Worm (Caenorhabditis elegans) whole organism, young adult: ENCODE results near the gene F21D12.2.

Source experiments
- B0019.2 ChIP-seq: fragments of 200-800 bp; sonication (Bioruptor generic); conservative IDR thresholded peaks from 2 replicates; pipeline ENCODE4 v1.3.6; 2022; ENCODE audit warnings: missing genetic modification reagents, missing genetic modification characterization, missing compliant biosample characterization
- B0035.1 ChIP-seq: sonication (generic microtip); optimal IDR thresholded peaks from 2 replicates; lab custom pipeline; 2016; ENCODE audit warnings: missing genetic modification characterization, mild to moderate bottlenecking, missing compliant biosample characterization, missing genotype, missing genetic modification reagents
- B0261.1 ChIP-seq: sonication (generic microtip); optimal IDR thresholded peaks from 2 replicates; lab custom pipeline; 2016; ENCODE audit warnings: mild to moderate bottlenecking, missing genetic modification characterization, moderate library complexity, missing compliant biosample characterization
- F23B12.7 ChIP-seq: sonication (generic microtip); optimal IDR thresholded peaks from 2 replicates; lab custom pipeline; 2017; ENCODE audit warnings: missing genetic modification characterization, mild to moderate bottlenecking, missing compliant biosample characterization, antibody characterized with exemption, moderate library complexity; ENCODE audit not compliant: insufficient read depth
- F33H1.4 ChIP-seq: fragments of 200-800 bp; sonication (Bioruptor generic); IDR thresholded peaks from 2 replicates; pipeline ENCODE4 v1.3.6; 2022; ENCODE audit warnings: missing genetic modification reagents, missing genetic modification characterization, missing compliant biosample characterization
- F52B5.7 ChIP-seq: sonication (generic microtip); optimal IDR thresholded peaks from 2 replicates; lab custom pipeline; 2016; ENCODE audit warnings: mild to moderate bottlenecking, missing genetic modification characterization, missing compliant biosample characterization
- K12H6.12 ChIP-seq: fragments of 200-800 bp; sonication (Bioruptor generic); optimal IDR thresholded peaks from 2 replicates; lab custom pipeline; 2018; ENCODE audit warnings: mild to moderate bottlenecking, missing genetic modification characterization, missing compliant biosample characterization
- T07F8.4 ChIP-seq: sonication (generic microtip); optimal IDR thresholded peaks from 2 replicates; lab custom pipeline; 2016; ENCODE audit warnings: mild to moderate bottlenecking, missing genetic modification characterization, moderate library complexity, missing compliant biosample characterization
- Y53G8AR.9 ChIP-seq: fragments of 200-800 bp; sonication (Bioruptor generic); conservative IDR thresholded peaks from 2 replicates; pipeline ENCODE4 v1.3.6; 2022; ENCODE audit warnings: missing genetic modification reagents, missing genetic modification characterization, missing compliant biosample characterization
- Y56A3A.18 ChIP-seq: fragments of 200-800 bp; sonication (Bioruptor generic); IDR thresholded peaks from 2 replicates; pipeline ENCODE4 v1.3.6; 2022; ENCODE audit warnings: missing genetic modification reagents, missing genetic modification characterization, missing compliant biosample characterization
- Y67H2A.10 ChIP-seq: fragments of 200-800 bp; sonication (Bioruptor generic); conservative IDR thresholded peaks from 2 replicates; pipeline ENCODE4 v1.3.6; 2022; ENCODE audit warnings: missing genetic modification reagents, missing genetic modification characterization, missing compliant biosample characterization
- ZK185.1 ChIP-seq: sonication (generic microtip); optimal IDR thresholded peaks from 2 replicates; lab custom pipeline; 2016; ENCODE audit warnings: mild to moderate bottlenecking, missing genetic modification characterization, missing compliant biosample characterization; ENCODE audit not compliant: poor library complexity, severe bottlenecking
- akir-1 ChIP-seq: fragments of 200-800 bp; sonication (Bioruptor generic); optimal IDR thresholded peaks from 2 replicates; lab custom pipeline; 2018; ENCODE audit warnings: mild to moderate bottlenecking, missing genetic modification characterization, moderate library complexity, missing compliant biosample characterization
- ama-1 ChIP-seq, 3 experiments: fragments of 150-350 bp in 1 of 3; sonication (generic microtip) in 2 of 3; optimal IDR thresholded peaks; 2 replicates each; lab custom pipeline; 2014 to 2018; ENCODE audit warnings: missing biosample characterization in 2 of 3, missing genetic modification characterization in 2 of 3, missing genetic modification reagents in 2 of 3
- atf-7 ChIP-seq: sonication (generic microtip); optimal IDR thresholded peaks from 2 replicates; lab custom pipeline; 2017; ENCODE audit warnings: mild to moderate bottlenecking, missing genetic modification characterization, missing compliant biosample characterization
- athp-1 ChIP-seq: sonication (generic microtip); optimal IDR thresholded peaks from 2 replicates; lab custom pipeline; 2017; ENCODE audit warnings: mild to moderate bottlenecking, missing genetic modification characterization, missing compliant biosample characterization
- attf-3 ChIP-seq: fragments of 200-800 bp; sonication (Bioruptor generic); conservative IDR thresholded peaks from 2 replicates; pipeline ENCODE4 v1.3.6; 2022; ENCODE audit warnings: missing genetic modification reagents, missing genetic modification characterization, missing compliant biosample characterization
- cebp-1 ChIP-seq, 2 experiments: fragments of 200-800 bp in 1 of 2; sonication (Bioruptor generic) in 1 of 2; sonication (generic microtip) in 1 of 2; IDR thresholded peaks in 1 of 2; optimal IDR thresholded peaks in 1 of 2; 2 replicates each; pipeline versions ENCODE4 v1.3.6 to Lab custom; 2017 to 2022; ENCODE audit warnings: missing compliant biosample characterization in 2 of 2, missing genetic modification characterization in 2 of 2, mild to moderate bottlenecking in 1 of 2, missing genetic modification reagents in 1 of 2, moderate library complexity in 1 of 2
- cebp-2 ChIP-seq: fragments of 200-800 bp; sonication (Bioruptor generic); IDR thresholded peaks from 2 replicates; pipeline ENCODE4 v1.3.6; 2022; ENCODE audit warnings: missing genetic modification characterization, missing compliant biosample characterization
- ceh-27 ChIP-seq: fragments of 200-800 bp; sonication (Bioruptor generic); optimal IDR thresholded peaks from 2 replicates; lab custom pipeline; 2018; ENCODE audit warnings: mild to moderate bottlenecking, missing genetic modification characterization, moderate library complexity, missing compliant biosample characterization
- ceh-58 ChIP-seq: fragments of 200-800 bp; sonication (Bioruptor generic); IDR thresholded peaks from 2 replicates; pipeline ENCODE4 v1.3.6; 2022; ENCODE audit warnings: missing genetic modification characterization, missing compliant biosample characterization
- chd-7 ChIP-seq: sonication (generic microtip); optimal IDR thresholded peaks from 2 replicates; lab custom pipeline; 2016; ENCODE audit warnings: mild to moderate bottlenecking, missing genetic modification characterization, moderate library complexity, missing compliant biosample characterization
- efl-1 ChIP-seq: fragments of 150-350 bp; optimal IDR thresholded peaks from 2 replicates; lab custom pipeline; 2014; ENCODE audit warnings: missing biosample characterization, missing genetic modification reagents, missing genetic modification characterization
- ekl-4 ChIP-seq: fragments of 200-800 bp; sonication (Bioruptor generic); IDR thresholded peaks from 2 replicates; pipeline ENCODE4 v1.3.6; 2022; ENCODE audit warnings: missing genetic modification reagents, missing genetic modification characterization, missing compliant biosample characterization
- hmg-20 ChIP-seq: fragments of 200-800 bp; sonication (Bioruptor generic); IDR thresholded peaks from 2 replicates; pipeline ENCODE4 v1.3.6; 2022; ENCODE audit warnings: missing genetic modification reagents, missing genetic modification characterization, missing compliant biosample characterization
- lin-35 ChIP-seq, 3 experiments: fragments of 150-350 bp in 2 of 3; sonication (generic microtip) in 1 of 3; optimal IDR thresholded peaks; 2 replicates each; lab custom pipeline; 2014 to 2018; ENCODE audit warnings: missing biosample characterization in 3 of 3, missing genetic modification characterization in 3 of 3, missing genetic modification reagents in 3 of 3
- mes-4 ChIP-seq: sonication (generic microtip); optimal IDR thresholded peaks from 2 replicates; lab custom pipeline; 2016; ENCODE audit warnings: missing genotype, missing genetic modification characterization, missing compliant biosample characterization
- nfyb-1 ChIP-seq: fragments of 200-800 bp; sonication (Bioruptor generic); IDR thresholded peaks from 2 replicates; pipeline ENCODE4 v1.3.6; 2022; ENCODE audit warnings: missing genetic modification reagents, missing genetic modification characterization, missing compliant biosample characterization
- nhr-179 ChIP-seq: sonication (generic microtip); optimal IDR thresholded peaks from 2 replicates; lab custom pipeline; 2016; ENCODE audit warnings: mild to moderate bottlenecking, missing genetic modification characterization, missing compliant biosample characterization
- rcor-1 ChIP-seq: fragments of 200-800 bp; sonication (Bioruptor generic); IDR thresholded peaks from 2 replicates; pipeline ENCODE4 v1.3.6; 2022; ENCODE audit warnings: missing genetic modification reagents, missing genetic modification characterization, missing compliant biosample characterization
- rec-8 ChIP-seq, 2 experiments: sonication (generic microtip); optimal IDR thresholded peaks; 2 replicates each; lab custom pipeline; 2016; ENCODE audit warnings: mild to moderate bottlenecking in 2 of 2, missing genetic modification characterization in 2 of 2, missing genetic modification reagents in 2 of 2, missing genotype in 2 of 2, missing biosample characterization in 1 of 2, missing compliant biosample characterization in 1 of 2, moderate library complexity in 1 of 2
- repo-1 ChIP-seq: sonication (generic microtip); optimal IDR thresholded peaks from 2 replicates; lab custom pipeline; 2017; ENCODE audit warnings: mild to moderate bottlenecking, missing genetic modification characterization, missing compliant biosample characterization
- snpc-1.3 ChIP-seq: sonication (generic microtip); optimal IDR thresholded peaks from 2 replicates; lab custom pipeline; 2017; ENCODE audit warnings: missing genetic modification characterization, mild to moderate bottlenecking, missing compliant biosample characterization, antibody characterized with exemption, moderate library complexity, missing genotype, missing genetic modification reagents; ENCODE audit not compliant: insufficient read depth
- snpc-3.4 ChIP-seq: sonication (generic microtip); optimal IDR thresholded peaks from 2 replicates; lab custom pipeline; 2017; ENCODE audit warnings: missing genetic modification characterization, mild to moderate bottlenecking, missing compliant biosample characterization, antibody characterized with exemption, moderate library complexity, missing genotype, missing genetic modification reagents
- somi-1 ChIP-seq: fragments of 200-800 bp; sonication (Bioruptor generic); optimal IDR thresholded peaks from 2 replicates; lab custom pipeline; 2018; ENCODE audit warnings: mild to moderate bottlenecking, missing genetic modification characterization, missing compliant biosample characterization
- zim-3 ChIP-seq: sonication (generic microtip); optimal IDR thresholded peaks from 2 replicates; lab custom pipeline; 2017; ENCODE audit warnings: mild to moderate bottlenecking, missing genetic modification characterization, moderate library complexity, missing compliant biosample characterization
- ztf-18 ChIP-seq: sonication (generic microtip); optimal IDR thresholded peaks from 2 replicates; lab custom pipeline; 2016; ENCODE audit warnings: missing genotype, mild to moderate bottlenecking, missing genetic modification characterization, missing compliant biosample characterization
- ztf-22 ChIP-seq: fragments of 200-800 bp; sonication (Bioruptor generic); optimal IDR thresholded peaks from 2 replicates; lab custom pipeline; 2018; ENCODE audit warnings: mild to moderate bottlenecking, missing genetic modification characterization, moderate library complexity, missing compliant biosample characterization
- ztf-26 ChIP-seq: sonication (generic microtip); optimal IDR thresholded peaks from 2 replicates; lab custom pipeline; 2017; ENCODE audit warnings: missing genetic modification characterization, missing compliant biosample characterization
- ztf-28 ChIP-seq: fragments of 200-800 bp; sonication (Bioruptor generic); IDR thresholded peaks from 2 replicates; pipeline ENCODE4 v1.3.6; 2022; ENCODE audit warnings: missing genetic modification reagents, missing genetic modification characterization, missing compliant biosample characterization
- ztf-3 ChIP-seq: fragments of 200-800 bp; sonication (Bioruptor generic); optimal IDR thresholded peaks from 2 replicates; lab custom pipeline; 2018; ENCODE audit warnings: mild to moderate bottlenecking, missing genetic modification characterization, missing compliant biosample characterization

F21D12.2 gene

ce11 chrII:7319471-7319870, 1.9 kb downstream of the F21D12.2 start (continued):
- no peak for TF ChIP-seq Y67H2A.10
- no peak for TF ChIP-seq nhr-179 (tag; lab: Kevin White, UChicago)
- TF ChIP-seq K12H6.12 (tag; lab: Kevin White, UChicago) = peak; percentile 63
- no peak for TF ChIP-seq ama-1 (optimal IDR thresholded peaks at IDR 0.05; lab: Kevin White, UChicago)
- TF ChIP-seq ama-1 (GFP tag; optimal IDR thresholded peaks at IDR 0.05; lab: Kevin White, UChicago) = peak in 1 of 2 experiments; percentile 25
- TF ChIP-seq F23B12.7 (tag; lab: Kevin White, UChicago) = no peak
- peak; percentile 86 for TF ChIP-seq zim-3 (tag; lab: Kevin White, UChicago)
- peak; percentile 48; the same call in 1 of the 2 replicates for TF ChIP-seq cebp-1 (GFP tag; IDR thresholded peaks at IDR 0.05; lab: Robert Waterston, UW)
- TF ChIP-seq cebp-1 (tag; optimal IDR thresholded peaks at IDR 0.05; lab: Kevin White, UChicago) = peak; percentile 73
- TF ChIP-seq ztf-22 (GFP tag; lab: Kevin White, UChicago) = no peak
- TF ChIP-seq ztf-28 (GFP tag; lab: Robert Waterston, UW) = no peak
- peak in 1 of 3 experiments; percentile 14 for TF ChIP-seq lin-35 (GFP tag; optimal IDR thresholded peaks at IDR 0.05; lab: Kevin White, UChicago)
- TF ChIP-seq ztf-26 (tag; lab: Kevin White, UChicago) = no peak
- peak; percentile 62 for TF ChIP-seq athp-1 (tag; lab: Kevin White, UChicago)
- no peak for TF ChIP-seq efl-1 (GFP tag; lab: Kevin White, UChicago)

DNA sequence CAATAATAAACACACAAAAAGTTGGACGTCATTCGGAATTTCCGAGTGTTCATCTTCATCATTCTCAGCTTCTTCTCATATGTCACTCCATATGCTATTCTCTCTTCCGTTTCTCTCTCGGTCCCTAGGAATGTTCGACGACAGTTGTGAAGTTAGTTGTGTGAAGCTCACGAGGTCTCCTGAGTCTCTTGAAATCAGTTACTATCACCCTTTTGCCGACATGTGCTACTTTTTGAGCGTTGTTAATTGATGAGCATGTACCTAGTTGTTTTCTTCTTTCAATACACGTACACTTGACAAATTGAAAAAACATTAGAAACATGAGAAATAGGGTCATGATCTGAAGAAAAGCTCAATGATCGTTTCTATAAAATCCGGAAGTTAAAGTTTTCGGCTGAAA, 5.7 kb downstream of the F21D12.2 start:
- TF ChIP-seq ztf-3 = no peak
- TF ChIP-seq nfyb-1 (GFP tag; lab: Robert Waterston, UW) = peak; percentile 55; the same call in 1 of the 2 replicates
- TF ChIP-seq lin-35 (GFP tag; optimal IDR thresholded peaks at IDR 0.05; lab: Kevin White, UChicago) = peak in 1 of 3 experiments; percentile 41
- 0 out of 2 replicates have a peak, but pooled peaks have one; percentile 18 for TF ChIP-seq rcor-1 (GFP tag; lab: Robert Waterston, UW)
- no peak for TF ChIP-seq repo-1 (tag; lab: Kevin White, UChicago)

- TF ChIP-seq Y56A3A.18 (GFP tag; lab: Robert Waterston, UW) = no peak
- TF ChIP-seq T07F8.4 = no peak
- no peak for TF ChIP-seq mes-4 (tag; lab: Kevin White, UChicago)
- TF ChIP-seq Y67H2A.10 = no peak
- no peak for TF ChIP-seq attf-3 (GFP tag; lab: Robert Waterston, UW)
- no peak for TF ChIP-seq hmg-20 (GFP tag; lab: Robert Waterston, UW)
- TF ChIP-seq F33H1.4 (GFP tag; lab: Robert Waterston, UW) = 0 out of 2 replicates have a peak, but pooled peaks have one; percentile 11
- peak; percentile 26 for TF ChIP-seq chd-7 (tag; lab: Kevin White, UChicago)
- no peak for TF ChIP-seq ekl-4 (GFP tag; lab: Robert Waterston, UW)
- TF ChIP-seq ceh-58 = 0 out of 2 replicates have a peak, but pooled peaks have one; percentile 32
- TF ChIP-seq nfyb-1 (GFP tag; lab: Robert Waterston, UW) = 0 out of 2 replicates have a peak, but pooled peaks have one; percentile 33
- TF ChIP-seq Y53G8AR.9 = 0 out of 2 replicates have a peak, but pooled peaks have one; percentile 24
- peak; percentile 27 for TF ChIP-seq F52B5.7 (tag; lab: Kevin White, UChicago)
- no peak for TF ChIP-seq akir-1
Observed at ce11 chrII:7323925-7324324, 6.4 kb downstream of the F21D12.2 start, which contains the start of gene F21D12.3. F21D12.3 (minus strand) TSS chrII:7324025.

DNA sequence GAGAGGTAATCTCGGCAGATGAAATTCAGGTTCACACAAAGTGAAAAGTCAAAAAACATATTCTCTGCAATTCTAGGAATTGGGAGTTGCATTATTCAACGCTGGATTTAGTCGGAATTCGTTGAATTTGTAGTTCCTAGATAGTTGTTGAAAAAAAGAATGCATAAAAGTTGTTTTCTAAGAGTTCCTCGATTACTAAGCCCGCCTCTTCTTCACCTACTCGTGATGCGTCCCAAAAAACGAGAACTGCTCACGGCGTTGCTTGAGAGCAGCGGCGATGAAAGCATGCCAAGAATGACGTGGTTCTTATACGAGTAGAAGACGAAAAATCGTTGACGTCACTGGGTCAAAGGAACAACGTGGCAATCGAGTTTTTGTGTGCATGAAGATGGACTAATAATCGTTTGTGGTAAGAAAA, 7.5 kb downstream of the F21D12.2 start:
- TF ChIP-seq B0035.1 (tag; lab: Kevin White, UChicago) = no peak
- TF ChIP-seq ZK185.1 (tag; lab: Kevin White, UChicago) = peak; percentile 16
- TF ChIP-seq ceh-58 = no peak
- no peak for TF ChIP-seq snpc-1.3 (tag; lab: Kevin White, UChicago)
- TF ChIP-seq K12H6.12 (tag; lab: Kevin White, UChicago) = peak; percentile 79
- no peak for TF ChIP-seq cebp-2 (GFP tag; lab: Robert Waterston, UW)
- peak; percentile 5 for TF ChIP-seq ceh-27 (GFP tag; lab: Kevin White, UChicago)
- TF ChIP-seq nfyb-1 (GFP tag; lab: Robert Waterston, UW) = peak; percentile 32; the same call in 1 of the 2 replicates
- TF ChIP-seq ztf-18 = no peak
- TF ChIP-seq B0019.2 (GFP tag; lab: Robert Waterston, UW) = no peak
- no peak for TF ChIP-seq B0261.1 (tag; lab: Kevin White, UChicago)
- TF ChIP-seq snpc-3.4 (tag; lab: Kevin White, UChicago) = no peak
- TF ChIP-seq somi-1 = peak; percentile 51
- no peak for TF ChIP-seq rec-8 (tag; optimal IDR thresholded peaks at IDR 0.05; lab: Kevin White, UChicago)
- TF ChIP-seq atf-7 (tag; lab: Kevin White, UChicago) = peak; percentile 62
